Fruit fly (Drosophila melanogaster) S2 (cell line): ENCODE results near the gene Efa6.

Experiments used
- CG8478 ChIP-seq: fragments of >200 bp; optimal IDR thresholded peaks from 2 replicates; lab custom pipeline; 2018
- CTCF ChIP-seq, 2 experiments: fragments of >200 bp; optimal IDR thresholded peaks; 2 replicates each; lab custom pipeline; 2018

dm6 chr3R:22586525-22586924 is 1.0 kb upstream of the Efa6 start, which contains the start of gene btn:
- TF ChIP-seq CTCF (optimal IDR thresholded peaks at IDR 0.05; lab: Kevin White, UChicago) (no peak), CG8478 (lab: Kevin White, UChicago) (no peak)
